Worm (Caenorhabditis elegans) whole organism, L4 larva: Measurements from ENCODE around the gene Y57A10A.14.
"Not testable (repeated sequence)": the region's sequence is repeated elsewhere in the genome, so short reads cannot be mapped to it uniquely, and the experiment has no call there.

Experiments
- nhr-42 ChIP-seq: fragments of 200-800 bp; sonication (Bioruptor generic); IDR thresholded peaks from 2 replicates; pipeline ENCODE4 v1.3.6; 2022; ENCODE audit warnings: missing genetic modification characterization, missing compliant biosample characterization
- zfp-2 ChIP-seq: sonication (generic microtip); optimal IDR thresholded peaks from 2 replicates; lab custom pipeline; 2016; ENCODE audit warnings: mild to moderate bottlenecking, missing genetic modification characterization, missing compliant biosample characterization

DNA sequence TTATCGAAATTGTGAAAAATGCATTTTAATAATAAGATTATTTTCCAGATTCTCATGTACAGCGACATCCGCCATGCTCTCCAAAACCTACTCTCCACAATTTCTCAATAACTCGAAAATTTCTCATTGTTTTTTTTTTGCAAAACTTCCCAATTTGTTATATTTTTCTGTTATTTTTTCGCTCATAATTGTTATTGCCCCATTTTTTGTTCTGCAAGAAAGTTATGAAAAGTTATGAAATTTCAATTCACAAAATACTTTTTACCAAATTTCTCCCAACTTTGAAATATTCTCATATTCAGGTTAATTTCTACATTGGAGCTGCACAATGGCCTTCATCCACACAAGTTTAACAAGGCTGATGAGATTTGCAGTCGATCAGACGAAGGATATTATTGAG, 34.1 kb upstream of the Y57A10A.14 start, which contains the start of gene Y57A10A.4:
- TF ChIP-seq nhr-42 (GFP tag; lab: Robert Waterston, UW); zfp-2 (tag; lab: Kevin White, UChicago): not testable (repeated sequence)
